Fruit fly (Drosophila melanogaster) whole organism, pupa: Measurements from ENCODE around the gene CG33271.

Source experiments
- CG10348 ChIP-seq: fragments of 200-800 bp; sonication (Bioruptor generic); IDR thresholded peaks from 2 replicates; pipeline ENCODE4 v1.3.6; 2022; ENCODE audit warnings: missing biosample characterization, missing genetic modification characterization
- CG12605 ChIP-seq: fragments of 200-800 bp; sonication (Bioruptor generic); IDR thresholded peaks from 2 replicates; pipeline ENCODE4 v1.3.6; 2022; ENCODE audit warnings: missing biosample characterization, missing genetic modification characterization
- CG13204 ChIP-seq: fragments of 200-800 bp; sonication (Bioruptor generic); optimal IDR thresholded peaks from 2 replicates; lab custom pipeline; 2018; ENCODE audit warnings: missing biosample characterization, mild to moderate bottlenecking, missing genetic modification characterization, moderate library complexity
- CG14655 ChIP-seq: fragments of 200-800 bp; sonication (Bioruptor generic); optimal IDR thresholded peaks from 3 replicates; lab custom pipeline; 2017; ENCODE audit warnings: mild to moderate bottlenecking, missing biosample characterization, missing genetic modification reagents, missing genetic modification characterization
- CG15710 ChIP-seq: fragments of 200-800 bp; sonication (Bioruptor generic); optimal IDR thresholded peaks from 2 replicates; lab custom pipeline; 2018; ENCODE audit warnings: missing biosample characterization, mild to moderate bottlenecking, missing genetic modification characterization, moderate library complexity
- CG17806 ChIP-seq: fragments of 200-800 bp; sonication (Bioruptor generic); optimal IDR thresholded peaks from 2 replicates; lab custom pipeline; 2018; ENCODE audit warnings: missing biosample characterization, mild to moderate bottlenecking, missing genetic modification characterization, moderate library complexity
- CG32121 ChIP-seq: fragments of 200-800 bp; sonication (Bioruptor generic); IDR thresholded peaks from 2 replicates; pipeline ENCODE4 v1.3.6; 2022; ENCODE audit warnings: missing biosample characterization, missing genetic modification characterization
- CG34367 ChIP-seq: fragments of 200-800 bp; sonication (Bioruptor generic); optimal IDR thresholded peaks from 2 replicates; lab custom pipeline; 2018; ENCODE audit warnings: missing biosample characterization, mild to moderate bottlenecking, missing genetic modification characterization
- CG4496 ChIP-seq: fragments of 200-800 bp; sonication (Bioruptor generic); IDR thresholded peaks from 3 replicates; pipeline ENCODE4 v1.3.6; 2022; ENCODE audit warnings: missing biosample characterization, missing genetic modification characterization
- CG8159 ChIP-seq: fragments of 200-800 bp; sonication (Bioruptor generic); optimal IDR thresholded peaks from 3 replicates; lab custom pipeline; 2018; ENCODE audit warnings: missing biosample characterization, mild to moderate bottlenecking, missing genetic modification characterization, moderate library complexity
- CG8301 ChIP-seq: fragments of 200-800 bp; sonication (Bioruptor generic); optimal IDR thresholded peaks from 2 replicates; lab custom pipeline; 2018; ENCODE audit warnings: missing biosample characterization, mild to moderate bottlenecking, missing genetic modification characterization
- CG9948 ChIP-seq: fragments of 200-800 bp; sonication (Bioruptor generic); optimal IDR thresholded peaks from 2 replicates; lab custom pipeline; 2018; ENCODE audit warnings: missing biosample characterization, mild to moderate bottlenecking, missing genetic modification characterization, moderate library complexity
- D1 ChIP-seq: fragments of 200-800 bp; sonication (Bioruptor generic); optimal IDR thresholded peaks from 2 replicates; lab custom pipeline; 2018; ENCODE audit warnings: missing biosample characterization, mild to moderate bottlenecking, missing genetic modification characterization, moderate library complexity
- EcR ChIP-seq: fragments of 200-800 bp; sonication (Bioruptor generic); optimal IDR thresholded peaks from 3 replicates; lab custom pipeline; 2019; ENCODE audit warnings: missing biosample characterization, missing genetic modification characterization, mild to moderate bottlenecking, moderate library complexity, missing genetic modification reagents
- Ets98B ChIP-seq: fragments of 200-800 bp; sonication (Bioruptor generic); IDR thresholded peaks from 2 replicates; pipeline ENCODE4 v1.3.6; 2022; ENCODE audit warnings: missing biosample characterization, missing genetic modification characterization
- Pif1A ChIP-seq: fragments of 200-800 bp; sonication (Bioruptor generic); optimal IDR thresholded peaks from 3 replicates; lab custom pipeline; 2016; ENCODE audit warnings: missing biosample characterization, missing genetic modification characterization
- Pif1B ChIP-seq: fragments of 200-800 bp; sonication (Bioruptor generic); optimal IDR thresholded peaks from 3 replicates; lab custom pipeline; 2016; ENCODE audit warnings: missing biosample characterization, missing genetic modification characterization
- Snoo ChIP-seq: fragments of 200-800 bp; sonication (Bioruptor generic); optimal IDR thresholded peaks from 3 replicates; lab custom pipeline; 2017; ENCODE audit warnings: missing biosample characterization, mild to moderate bottlenecking, missing genetic modification characterization, inconsistent platforms
- fd96Ca ChIP-seq: fragments of 200-800 bp; sonication (Bioruptor generic); IDR thresholded peaks from 3 replicates; pipeline ENCODE4 v1.3.6; 2022; ENCODE audit warnings: missing biosample characterization, missing genetic modification characterization
- gl ChIP-seq: fragments of 200-800 bp; sonication (Bioruptor generic); optimal IDR thresholded peaks from 2 replicates; lab custom pipeline; 2018; ENCODE audit warnings: missing biosample characterization, mild to moderate bottlenecking, missing genetic modification characterization
- rn ChIP-seq: fragments of 200-800 bp; sonication (Bioruptor generic); IDR thresholded peaks from 2 replicates; pipeline ENCODE4 v1.3.6; 2022; ENCODE audit warnings: missing biosample characterization, missing genetic modification characterization

CG33271 gene

DNA sequence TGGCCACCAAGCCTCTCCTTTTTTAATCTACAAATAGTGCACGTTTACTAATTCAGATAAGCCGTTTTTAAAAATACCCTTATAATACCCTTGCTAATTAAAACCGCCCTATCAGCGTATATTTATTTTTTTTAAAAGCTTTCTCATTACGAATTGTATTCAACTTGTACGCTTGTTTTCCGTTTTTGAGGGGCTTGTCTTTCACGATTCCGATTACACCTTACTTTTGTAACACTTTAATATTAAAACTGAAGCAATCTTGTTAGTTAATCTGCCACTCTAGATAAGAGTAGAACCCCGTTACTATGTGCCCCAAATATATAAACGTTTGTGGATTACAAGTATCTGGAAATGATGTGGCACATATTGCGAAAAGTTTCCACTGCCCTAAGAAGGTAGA, 45.5 kb upstream of the CG33271 start:
- TF ChIP-seq CG10348 (GFP tag; lab: Robert Waterston, UW), result no peak
- no peak for TF ChIP-seq gl (tag; lab: Kevin White, UChicago)
- TF ChIP-seq CG12605 (GFP tag; lab: Robert Waterston, UW), result no peak
- TF ChIP-seq Pif1B (GFP tag; lab: Kevin White, UChicago), result no peak
- TF ChIP-seq CG4496 (GFP tag; lab: Robert Waterston, UW), result no peak
- TF ChIP-seq D1, result no peak
- TF ChIP-seq fd96Ca (GFP tag; lab: Robert Waterston, UW), result no peak
- TF ChIP-seq EcR (GFP tag; lab: Kevin White, UChicago), result no peak
- no peak for TF ChIP-seq rn (GFP tag; lab: Robert Waterston, UW)

DNA sequence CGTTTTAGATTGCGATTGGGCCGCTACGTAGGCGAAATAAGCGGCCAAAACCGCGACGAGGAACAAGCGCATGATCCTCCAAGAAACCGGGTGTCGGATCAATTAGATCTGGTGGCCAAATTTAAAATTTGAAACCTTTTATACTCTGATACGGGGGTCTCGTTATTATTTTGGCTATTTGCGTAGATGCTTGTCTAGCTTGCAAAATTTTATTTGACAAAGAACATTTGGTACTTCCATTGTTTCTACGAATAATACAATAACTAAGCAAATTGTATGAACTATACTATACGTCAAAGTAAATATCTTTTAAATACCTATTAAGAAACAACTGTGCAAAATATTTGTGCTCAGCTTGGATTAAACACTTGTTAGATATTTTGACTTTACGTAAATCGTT, 42.7 kb upstream of the CG33271 start, which contains the start of gene Muc68Ca:
TSS of gene Muc68Ca (minus strand) at position 101 of the 400 bp plus-strand sequence.
- TF ChIP-seq CG12605 (GFP tag; lab: Robert Waterston, UW) (no peak), CG8301 (tag; lab: Kevin White, UChicago) (no peak), Ets98B (GFP tag; lab: Robert Waterston, UW) (no peak), gl (tag; lab: Kevin White, UChicago) (no peak), CG8159 (tag; lab: Kevin White, UChicago) (no peak), CG15710 (tag; lab: Kevin White, UChicago) (no peak), CG14655 (GFP tag; lab: Kevin White, UChicago) (no peak), EcR (GFP tag; lab: Kevin White, UChicago) (no peak), rn (GFP tag; lab: Robert Waterston, UW) (no peak), CG9948 (tag; lab: Kevin White, UChicago) (no peak), CG17806 (tag; lab: Kevin White, UChicago) (no peak), CG4496 (GFP tag; lab: Robert Waterston, UW) (no peak), Pif1A (no peak), D1 (no peak), Pif1B (GFP tag; lab: Kevin White, UChicago) (no peak), Snoo (no peak)

DNA sequence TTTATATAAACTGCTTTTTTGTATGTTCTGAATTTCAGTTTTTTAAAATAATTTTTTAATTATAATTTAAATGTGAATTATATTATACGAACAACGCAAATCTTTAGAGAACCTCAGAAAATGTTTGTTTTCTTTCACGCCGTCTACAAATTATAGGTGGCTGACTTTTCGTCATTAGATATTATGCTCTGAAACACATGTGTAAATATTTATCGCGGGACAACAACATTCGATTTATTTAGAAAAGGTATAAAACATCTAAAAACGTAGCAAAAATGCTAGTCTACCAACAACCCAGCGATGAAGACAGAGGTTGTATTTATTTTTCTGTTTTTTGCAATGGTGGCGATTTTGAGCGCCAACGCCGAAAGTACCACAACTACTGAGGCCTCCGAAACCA, 32.5 kb upstream of the CG33271 start, which contains the start of gene CG42832:
TSS of gene CG42832 (plus strand) at position 301 of the 400 bp plus-strand sequence.
- TF ChIP-seq CG8159 (tag; lab: Kevin White, UChicago) (no peak), CG4496 (GFP tag; lab: Robert Waterston, UW) (no peak), rn (GFP tag; lab: Robert Waterston, UW) (no peak), CG32121 (no peak), CG9948 (tag; lab: Kevin White, UChicago) (no peak), fd96Ca (GFP tag; lab: Robert Waterston, UW) (no peak), Pif1B (GFP tag; lab: Kevin White, UChicago) (no peak)

DNA sequence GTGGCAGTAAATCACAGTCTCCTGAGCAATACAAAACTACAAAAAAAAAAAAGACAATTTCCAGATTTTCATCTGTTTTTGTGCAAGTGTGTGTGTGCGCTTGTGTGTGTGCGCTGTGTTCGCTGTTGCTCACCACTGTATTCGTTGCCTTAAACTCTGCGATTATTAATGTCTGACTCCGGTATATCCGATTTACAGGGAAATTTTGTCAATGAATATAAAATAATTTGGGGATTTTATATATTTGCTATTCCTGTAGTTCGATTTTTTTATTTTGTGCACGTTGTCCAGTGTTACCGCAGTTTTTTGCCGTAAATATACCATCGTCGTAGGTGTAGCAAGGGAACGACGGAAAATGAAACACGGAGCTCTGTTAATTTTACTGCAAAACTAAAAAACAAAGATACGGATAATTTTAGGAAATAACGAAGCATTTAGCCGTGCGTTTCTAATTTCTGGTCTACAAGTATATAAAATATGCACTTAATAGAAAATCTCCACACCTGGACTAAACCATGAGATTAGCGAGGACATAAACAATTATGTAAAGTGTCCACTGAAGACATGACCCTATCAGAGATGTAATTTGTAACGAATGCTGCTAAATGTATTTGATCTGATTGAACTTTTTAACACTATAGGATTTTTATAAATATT, 32.0 kb upstream of the CG33271 start, which contains the start of gene Duba:
TSS of gene Duba (minus strand) at position 313 of the 657 bp plus-strand sequence.
- TF ChIP-seq CG15710 (tag; lab: Kevin White, UChicago), result peak; percentile 9
- TF ChIP-seq D1, result peak; percentile 18
- no peak for TF ChIP-seq CG17806 (tag; lab: Kevin White, UChicago)

DNA sequence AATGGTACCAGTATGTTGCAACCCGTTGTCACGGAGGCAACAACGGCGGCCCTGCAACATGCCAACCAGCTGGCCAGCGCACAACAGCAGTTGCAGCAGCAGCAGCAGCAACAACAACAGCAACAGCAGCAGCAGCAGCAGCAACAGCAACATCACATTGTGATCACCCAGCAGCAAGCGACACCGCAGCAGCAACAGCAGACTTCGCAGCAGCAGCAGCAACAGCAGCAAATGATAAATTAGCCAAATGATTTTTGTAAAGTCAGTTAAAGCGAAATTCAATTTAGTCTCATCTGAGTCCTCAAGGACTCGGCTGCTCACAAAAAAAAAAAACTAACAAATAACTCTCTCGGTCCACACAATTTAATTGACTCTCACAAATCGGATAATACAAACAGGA, 26.9 kb upstream of the CG33271 start:
- no peak for TF ChIP-seq Ets98B (GFP tag; lab: Robert Waterston, UW)
- TF ChIP-seq Pif1A, result no peak
- no peak for TF ChIP-seq CG32121
- no peak for TF ChIP-seq CG34367 (tag; lab: Kevin White, UChicago)
- no peak for TF ChIP-seq CG4496 (GFP tag; lab: Robert Waterston, UW)
- no peak for TF ChIP-seq Snoo
- TF ChIP-seq CG8301 (tag; lab: Kevin White, UChicago), result no peak

DNA sequence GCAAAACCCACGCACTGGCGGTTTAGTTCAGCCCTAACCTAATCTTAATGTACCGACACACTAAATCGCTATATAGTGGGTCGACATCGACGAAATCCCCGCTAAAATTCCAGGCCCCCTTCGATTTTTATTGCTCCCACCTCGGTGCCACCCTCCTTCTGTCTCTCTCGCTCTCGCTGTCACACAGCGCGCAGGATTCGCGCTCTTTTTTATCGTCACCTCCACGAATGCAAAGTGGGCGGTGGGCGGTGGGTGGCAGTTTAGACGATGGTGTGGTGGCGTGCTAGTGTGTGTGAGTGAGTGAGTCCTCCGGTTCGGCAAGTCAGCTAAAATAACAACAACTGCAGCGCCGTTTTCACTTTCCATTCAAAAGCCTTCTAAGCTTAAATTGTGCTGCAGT, 24.7 kb upstream of the CG33271 start:
- no peak for TF ChIP-seq CG4496 (GFP tag; lab: Robert Waterston, UW)
- no peak for TF ChIP-seq EcR (GFP tag; lab: Kevin White, UChicago)
- TF ChIP-seq CG8301 (tag; lab: Kevin White, UChicago), result no peak
- no peak for TF ChIP-seq CG13204 (GFP tag; lab: Kevin White, UChicago)
- TF ChIP-seq D1, result no peak
- no peak for TF ChIP-seq CG8159 (tag; lab: Kevin White, UChicago)

DNA sequence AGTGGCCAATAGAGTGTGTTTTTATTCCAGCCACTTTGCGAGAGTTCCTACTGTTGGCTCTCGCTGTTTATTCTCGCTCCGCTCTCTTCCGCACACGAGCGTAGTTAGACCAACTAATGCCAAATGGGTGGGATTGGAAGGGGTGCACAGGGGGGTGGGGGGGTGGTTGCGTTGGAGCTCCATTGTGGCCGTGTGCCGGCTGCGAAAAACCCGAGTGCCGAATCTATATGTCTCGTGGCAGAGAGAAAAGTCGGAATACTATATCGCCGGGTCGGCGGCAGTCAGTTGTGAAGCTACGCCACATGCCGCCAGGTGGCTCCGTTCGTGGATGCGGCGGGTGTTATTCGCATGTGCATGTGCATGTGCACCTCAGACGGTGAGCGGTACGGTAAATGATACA, 23.8 kb upstream of the CG33271 start:
- TF ChIP-seq Pif1A (no peak), EcR (GFP tag; lab: Kevin White, UChicago) (no peak), CG14655 (GFP tag; lab: Kevin White, UChicago) (no peak), CG13204 (GFP tag; lab: Kevin White, UChicago) (no peak), CG9948 (tag; lab: Kevin White, UChicago) (no peak), gl (tag; lab: Kevin White, UChicago) (no peak), CG8301 (tag; lab: Kevin White, UChicago) (no peak), CG8159 (tag; lab: Kevin White, UChicago) (no peak), CG10348 (GFP tag; lab: Robert Waterston, UW) (no peak), CG12605 (GFP tag; lab: Robert Waterston, UW) (no peak), Ets98B (GFP tag; lab: Robert Waterston, UW) (0 out of 2 replicates have a peak, but pooled peaks have one; percentile 8), CG32121 (peak; percentile 28; the same call in 1 of the 2 replicates), CG17806 (tag; lab: Kevin White, UChicago) (no peak), Snoo (no peak), CG34367 (tag; lab: Kevin White, UChicago) (no peak), rn (GFP tag; lab: Robert Waterston, UW) (no peak), fd96Ca (GFP tag; lab: Robert Waterston, UW) (0 out of 3 replicates have a peak, but pooled peaks have one; percentile 16), CG4496 (GFP tag; lab: Robert Waterston, UW) (peak; percentile 44; the same call in 1 of the 3 replicates), Pif1B (GFP tag; lab: Kevin White, UChicago) (no peak), CG15710 (tag; lab: Kevin White, UChicago) (no peak), D1 (no peak)
